Fruit fly (Drosophila melanogaster): ENCODE results near the gene Elo68beta.

Elo68beta gene

dm6 chr3L:11148478-11149251 is 47.2 kb upstream of the Elo68beta start (continued):
- peak; percentile 27 for TF ChIP-seq Hr3 (GFP tag; optimal IDR thresholded peaks at IDR 0.05)
- peak; percentile 53; the same call in 1 of the 3 replicates for TF ChIP-seq zfh1 (GFP tag; IDR thresholded peaks at IDR 0.05)
- no peak for TF ChIP-seq Dp (GFP tag; optimal IDR thresholded peaks at IDR 0.05)
- TF ChIP-seq Abd-B (GFP tag; optimal IDR thresholded peaks at IDR 0.05), result peak; percentile 6
- 0 out of 2 replicates have a peak, but pooled peaks have one; percentile 35 for TF ChIP-seq ranshi (GFP tag; IDR thresholded peaks at IDR 0.05)
- TF ChIP-seq tup (GFP tag; optimal IDR thresholded peaks at IDR 0.05), result no peak
- peak; percentile 25 for TF ChIP-seq CG10654 (GFP tag; optimal IDR thresholded peaks at IDR 0.05)
- TF ChIP-seq CG17361 (GFP tag; IDR thresholded peaks at IDR 0.05), result peak; percentile 58
- TF ChIP-seq kay (GFP tag; optimal IDR thresholded peaks at IDR 0.05), result no peak
- 0 out of 2 replicates have a peak, but pooled peaks have one; percentile 31 for TF ChIP-seq ttk (GFP tag; IDR thresholded peaks at IDR 0.05)
- TF ChIP-seq Ets65A (GFP tag), result no peak
- TF ChIP-seq Spps (tag; optimal IDR thresholded peaks at IDR 0.05), result peak; percentile 22
- peak; percentile 18 for TF ChIP-seq CG10209 (GFP tag; optimal IDR thresholded peaks at IDR 0.05)
- TF ChIP-seq CG12659 (GFP tag; optimal IDR thresholded peaks at IDR 0.05), result peak; percentile 9
- no peak for TF ChIP-seq HmgD (GFP tag; optimal IDR thresholded peaks at IDR 0.05)
- peak; percentile 16 for TF ChIP-seq CG12071 (GFP tag; optimal IDR thresholded peaks at IDR 0.05)
- no peak for TF ChIP-seq Myb (GFP tag; optimal IDR thresholded peaks at IDR 0.05)
- TF ChIP-seq CG17829 (tag; optimal IDR thresholded peaks at IDR 0.05), result peak; percentile 51
- no peak for TF ChIP-seq Hr78 (GFP tag; optimal IDR thresholded peaks at IDR 0.05)
- TF ChIP-seq CG8388 (GFP tag; optimal IDR thresholded peaks at IDR 0.05), result peak; percentile 55
- TF ChIP-seq CG11456 (GFP tag; IDR thresholded peaks at IDR 0.05), result no peak
- peak; percentile 5 for TF ChIP-seq ewg (GFP tag; optimal IDR thresholded peaks at IDR 0.05)
- peak; percentile 27; the same call in 1 of the 2 replicates for TF ChIP-seq CG17328 (GFP tag; IDR thresholded peaks at IDR 0.05)
- TF ChIP-seq klu (GFP tag; IDR thresholded peaks at IDR 0.05), result no peak
- 0 out of 2 replicates have a peak, but pooled peaks have one; percentile 14 for TF ChIP-seq CG3847 (GFP tag; IDR thresholded peaks at IDR 0.05)
- 0 out of 2 replicates have a peak, but pooled peaks have one; percentile 21 for TF ChIP-seq Ada2b (GFP tag; IDR thresholded peaks at IDR 0.05)
- TF ChIP-seq Chrac-16 (GFP tag; optimal IDR thresholded peaks at IDR 0.05), result peak; percentile 14
- TF ChIP-seq CG18599 (GFP tag; optimal IDR thresholded peaks at IDR 0.05), result peak; percentile 48
- TF ChIP-seq CG18262 (tag; optimal IDR thresholded peaks at IDR 0.05), result peak; percentile 70
- peak; percentile 50 for TF ChIP-seq CG15601 (tag; optimal IDR thresholded peaks at IDR 0.05)
- TF ChIP-seq nerfin-2 (GFP tag; IDR thresholded peaks at IDR 0.05; ENCODE audit: partially characterized antibody), result no peak
- TF ChIP-seq sisA (GFP tag; IDR thresholded peaks at IDR 0.05), result no peak; the same call in 1 of the 2 replicates
- peak; percentile 21 for TF ChIP-seq CG1602 (GFP tag; optimal IDR thresholded peaks at IDR 0.05)
- TF ChIP-seq Mrtf (GFP tag; IDR thresholded peaks at IDR 0.05), result no peak
- peak; percentile 3 for TF ChIP-seq CG18619 (GFP tag; optimal IDR thresholded peaks at IDR 0.05)
- TF ChIP-seq crol (GFP tag; IDR thresholded peaks at IDR 0.05), result no peak
- TF ChIP-seq CG6689 (GFP tag; IDR thresholded peaks at IDR 0.05), result peak; percentile 57; the same call in 1 of the 2 replicates
- peak; percentile 24; the same call in 1 of the 2 replicates for TF ChIP-seq wor (GFP tag; IDR thresholded peaks at IDR 0.05)
- TF ChIP-seq HLH3B (GFP tag; IDR thresholded peaks at IDR 0.05), result 0 out of 2 replicates have a peak, but pooled peaks have one; percentile 34
- TF ChIP-seq prd (optimal IDR thresholded peaks at IDR 0.05), result no peak
- peak; percentile 56; the same call in 2 of the 3 replicates for TF ChIP-seq prd (GFP tag; IDR thresholded peaks at IDR 0.05)
- no peak for TF ChIP-seq Kr (GFP tag; optimal IDR thresholded peaks at IDR 0.05)
- no peak for TF ChIP-seq Hr39 (optimal IDR thresholded peaks at IDR 0.05)
- TF ChIP-seq Sox100B (GFP tag; optimal IDR thresholded peaks at IDR 0.05), result peak; percentile 63
- no peak for TF ChIP-seq amos (GFP tag; IDR thresholded peaks at IDR 0.05; ENCODE audit: partially characterized antibody)
- no peak for TF ChIP-seq kni (GFP tag; optimal IDR thresholded peaks at IDR 0.05)
- peak; percentile 52 for TF ChIP-seq CG10267 (tag; optimal IDR thresholded peaks at IDR 0.05)
- TF ChIP-seq gcm (GFP tag; optimal IDR thresholded peaks at IDR 0.05), result peak; percentile 16
- no peak for TF ChIP-seq fd64A (GFP tag; optimal IDR thresholded peaks at IDR 0.05)
